Fruit fly (Drosophila melanogaster) whole organism: ENCODE data around the gene CG2656.

Source experiments
- CG8478 ChIP-seq: fragments of >200 bp; optimal IDR thresholded peaks from 2 replicates; lab custom pipeline; 2018; ENCODE audit warnings: inconsistent platforms
- Dll ChIP-seq: fragments of >200 bp; optimal IDR thresholded peaks from 2 replicates; lab custom pipeline; 2017
- EcR ChIP-seq, 2 experiments: fragments of >200 bp; optimal IDR thresholded peaks; 2 replicates each; lab custom pipeline; 2017; ENCODE audit warnings: missing biosample characterization in 2 of 2, missing genetic modification characterization in 2 of 2, missing genetic modification reagents in 2 of 2
- pan ChIP-seq: fragments of >200 bp; optimal IDR thresholded peaks from 2 replicates; lab custom pipeline; 2017
- psq ChIP-seq: fragments of >200 bp; optimal IDR thresholded peaks from 2 replicates; lab custom pipeline; 2017
- usp ChIP-seq: fragments of >200 bp; optimal IDR thresholded peaks from 2 replicates; lab custom pipeline; 2017; ENCODE audit warnings: missing biosample characterization, missing genetic modification characterization, mixed read lengths

Gene CG2656

DNA sequence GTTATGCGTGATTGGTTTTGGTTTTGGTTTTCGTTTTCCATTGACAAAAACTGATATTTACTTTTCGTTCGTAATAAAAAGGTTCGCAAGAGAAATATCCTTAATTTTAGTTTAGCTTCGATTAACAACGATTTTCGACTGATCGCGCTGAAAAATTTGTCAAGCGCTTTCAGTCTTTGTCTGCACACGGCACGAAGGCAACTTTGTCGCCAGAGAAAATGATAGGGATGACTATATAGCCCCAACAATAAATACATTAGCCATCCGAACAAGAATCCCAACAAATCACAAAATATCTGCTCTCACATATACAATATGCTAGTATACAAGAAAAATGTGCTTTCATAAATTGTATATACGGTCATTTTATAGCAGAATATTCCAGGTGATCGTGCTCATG lies 26.9 kb upstream of the CG2656 start, which contains the start of gene Mlp84B:
Mlp84B (minus strand) TSS at position 143 of the 400 bp plus-strand sequence.
- TF ChIP-seq usp (GFP tag; lab: Kevin White, UChicago) = no peak
- TF ChIP-seq EcR (GFP tag; optimal IDR thresholded peaks at IDR 0.05; lab: Kevin White, UChicago) = no peak
- TF ChIP-seq Dll (lab: Kevin White, UChicago) = no peak
- no peak for TF ChIP-seq CG8478 (lab: Kevin White, UChicago)
- TF ChIP-seq pan (lab: Kevin White, UChicago) = no peak
- TF ChIP-seq psq = no peak

DNA sequence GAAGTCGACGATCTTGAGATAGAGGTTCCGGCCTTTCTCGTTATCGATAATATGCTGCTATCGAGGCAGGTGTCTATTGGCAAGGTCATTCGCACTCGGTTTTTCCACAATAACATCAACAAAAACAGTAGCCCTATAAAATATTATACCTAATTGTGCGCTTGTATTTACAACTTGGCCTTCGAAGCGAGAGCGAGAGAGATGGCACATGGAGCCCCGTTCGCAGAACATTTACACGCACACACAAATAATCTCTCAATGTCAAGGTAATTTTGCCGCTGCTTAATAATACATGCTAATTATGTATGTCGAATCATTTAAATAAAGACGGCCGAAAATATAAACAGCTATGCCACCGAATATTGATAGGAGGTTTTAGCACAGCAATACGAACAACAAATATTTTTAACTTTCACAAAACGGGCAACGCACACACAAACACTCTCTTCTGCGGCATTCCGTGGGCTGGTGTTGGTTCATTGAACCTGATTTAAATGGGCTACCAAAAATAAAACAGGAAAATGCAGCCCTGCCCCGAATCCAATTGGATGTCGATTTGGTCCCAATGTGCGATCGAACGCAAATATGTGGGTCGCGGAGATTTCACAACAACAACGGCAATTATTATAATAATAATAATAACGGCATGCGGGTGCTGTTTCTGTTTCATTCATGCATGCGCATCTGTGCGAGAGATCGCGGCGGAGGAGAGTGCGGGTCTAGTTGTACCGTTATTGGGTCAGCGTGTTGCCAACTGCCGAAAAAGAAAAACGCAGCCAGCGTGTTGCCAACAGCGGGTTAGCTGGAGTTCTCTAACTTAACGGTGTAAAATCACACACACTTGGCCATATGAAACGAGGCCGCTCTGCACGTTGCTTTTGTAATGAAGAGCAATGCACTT lies 22.1 kb upstream of the CG2656 start:
- TF ChIP-seq EcR (GFP tag; optimal IDR thresholded peaks at IDR 0.05; lab: Kevin White, UChicago) (peak; percentile 57 to 74), pan (lab: Kevin White, UChicago) (no peak)

DNA sequence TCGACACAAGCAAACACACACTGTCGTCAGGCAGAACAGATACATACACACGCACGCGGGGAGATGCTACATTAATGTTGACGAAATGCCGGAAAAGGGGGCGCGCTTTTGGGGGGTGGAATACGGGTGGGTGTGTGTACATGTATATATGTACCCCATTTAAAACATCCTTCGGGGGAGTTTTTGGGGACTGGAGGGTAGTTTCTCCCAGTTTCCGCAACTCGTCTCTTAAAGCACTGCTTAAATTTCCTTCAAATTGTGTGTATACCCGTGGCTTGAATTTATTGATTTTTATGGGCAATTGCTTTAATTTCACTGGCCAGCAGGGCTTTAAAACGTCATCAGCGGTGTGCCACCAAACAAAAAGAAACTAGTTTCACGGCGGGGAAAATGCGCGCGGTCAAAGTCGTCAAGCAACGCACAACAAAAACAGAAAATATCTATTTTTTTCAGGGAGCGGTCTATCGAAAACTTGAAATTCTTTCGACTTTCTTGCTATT lies 21.4 kb upstream of the CG2656 start:
- TF ChIP-seq Dll (lab: Kevin White, UChicago) (no peak), usp (GFP tag; lab: Kevin White, UChicago) (no peak), EcR (GFP tag; optimal IDR thresholded peaks at IDR 0.05; lab: Kevin White, UChicago) (no peak), pan (lab: Kevin White, UChicago) (no peak), CG8478 (lab: Kevin White, UChicago) (no peak)

DNA sequence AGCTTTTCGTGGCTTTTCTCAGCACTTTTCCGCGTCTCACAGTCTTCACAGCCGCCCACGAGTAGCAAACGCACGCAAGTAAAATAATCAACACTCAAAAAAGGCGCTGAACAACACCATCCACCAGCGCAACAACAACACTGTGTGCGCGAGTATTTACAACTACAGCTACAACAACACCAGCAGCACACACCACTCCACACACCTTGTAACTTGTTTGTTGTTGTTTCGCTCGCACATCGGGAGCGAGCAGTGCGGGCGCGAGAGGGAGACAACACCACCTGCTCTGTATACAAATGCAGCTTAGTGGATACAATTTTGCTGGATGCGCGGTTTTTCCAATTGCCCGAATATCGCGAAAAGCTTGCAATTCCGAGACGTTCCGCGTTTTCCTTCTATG lies 20.8 kb upstream of the CG2656 start:
- TF ChIP-seq Dll (lab: Kevin White, UChicago) = no peak
- TF ChIP-seq CG8478 (lab: Kevin White, UChicago) = peak; percentile 85

DNA sequence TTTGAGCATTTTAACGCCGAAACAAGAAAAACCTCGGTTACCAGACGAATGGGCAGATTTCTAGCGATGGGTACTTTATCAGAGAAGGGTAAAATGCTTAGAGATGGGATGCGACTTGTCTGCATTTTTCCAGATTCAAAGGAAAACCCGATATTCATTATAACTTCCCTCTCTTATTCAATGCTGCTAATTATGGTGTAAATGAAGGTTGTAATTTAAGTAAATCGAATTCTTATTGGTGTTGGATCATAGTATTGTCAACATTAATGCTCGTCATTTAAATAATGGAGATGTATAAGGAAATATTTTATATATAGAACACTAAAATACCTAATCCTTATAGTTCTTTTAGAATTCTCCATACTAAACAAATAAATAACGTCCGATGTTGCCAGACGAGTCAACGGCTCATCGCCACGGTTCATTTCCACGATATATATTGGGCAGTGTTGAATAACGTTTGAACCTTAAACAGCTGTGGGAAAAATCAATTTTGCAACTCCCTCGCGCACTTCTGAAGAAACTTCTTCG lies 20.4 kb upstream of the CG2656 start, which contains the start of the genes Alh and CG10098:
Alh (minus strand) TSS at position 77 of the 531 bp plus-strand sequence.
CG10098 (plus strand) TSS at position 440 of the 531 bp plus-strand sequence.
- TF ChIP-seq Dll (lab: Kevin White, UChicago) (no peak), usp (GFP tag; lab: Kevin White, UChicago) (no peak), psq (no peak), EcR (GFP tag; optimal IDR thresholded peaks at IDR 0.05; lab: Kevin White, UChicago) (no peak), CG8478 (lab: Kevin White, UChicago) (no peak)

DNA sequence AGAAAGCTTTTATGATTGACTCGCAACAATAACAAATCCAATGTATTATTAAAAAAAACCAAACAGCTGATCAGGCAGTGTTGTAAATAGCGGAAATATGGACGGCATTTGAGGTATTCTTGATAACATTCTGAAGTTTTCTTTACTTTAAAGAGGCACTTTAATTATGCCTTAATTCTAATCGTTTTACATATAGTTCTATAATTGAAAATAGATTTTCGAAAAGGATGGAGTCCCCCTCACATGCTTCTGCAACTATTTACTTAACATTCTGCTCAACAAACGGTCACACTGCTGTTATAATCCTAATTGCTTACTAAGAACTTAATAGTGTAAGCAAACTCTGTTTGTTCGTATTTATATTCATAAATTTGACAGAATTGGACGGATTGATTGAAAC lies 16.6 kb upstream of the CG2656 start, which contains the start of gene CG10068:
CG10068 (minus strand) TSS at position 62 of the 400 bp plus-strand sequence.
- TF ChIP-seq Dll (lab: Kevin White, UChicago) = no peak
- no peak for TF ChIP-seq EcR (GFP tag; optimal IDR thresholded peaks at IDR 0.05; lab: Kevin White, UChicago)
- TF ChIP-seq pan (lab: Kevin White, UChicago) = no peak
- TF ChIP-seq usp (GFP tag; lab: Kevin White, UChicago) = no peak
- TF ChIP-seq CG8478 (lab: Kevin White, UChicago) = no peak
- no peak for TF ChIP-seq psq

DNA sequence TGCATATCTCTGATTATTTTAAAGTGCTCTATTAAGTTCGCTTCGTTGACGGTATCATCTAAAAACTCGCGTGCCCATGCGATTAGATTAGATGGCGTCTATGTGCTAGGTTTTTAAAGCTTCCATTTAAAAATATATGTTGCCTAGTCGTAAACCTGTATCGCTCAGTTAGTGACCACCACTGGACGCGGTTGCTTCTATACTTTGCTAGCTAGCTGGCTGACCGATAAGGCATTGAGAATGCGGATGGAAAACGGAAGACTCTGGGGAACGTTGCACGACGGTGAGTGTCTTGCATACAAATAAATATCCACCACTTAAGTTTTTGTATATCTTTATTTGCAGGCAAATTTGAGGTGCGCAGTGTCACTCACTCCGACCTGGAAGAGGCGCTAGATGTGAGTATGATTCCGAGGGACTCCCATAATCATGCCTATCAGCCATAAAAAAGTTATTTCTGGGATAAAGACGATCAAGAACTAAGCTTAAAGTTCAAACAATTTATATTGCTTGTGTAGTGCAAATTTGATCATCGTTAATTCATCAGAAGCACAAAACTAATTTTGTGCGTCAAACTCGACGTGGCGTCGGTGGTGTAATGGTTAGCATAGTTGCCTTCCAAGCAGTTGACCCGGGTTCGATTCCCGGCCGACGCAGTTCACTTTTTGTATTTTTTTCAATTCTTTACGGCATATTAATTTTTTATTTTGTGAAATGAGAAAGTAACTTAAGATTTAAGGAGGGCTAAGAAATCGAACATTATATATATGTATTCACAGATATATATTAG lies 15.0 kb upstream of the CG2656 start, which contains the start of gene CG31248:
CG31248 (plus strand) TSS at position 41 of the 790 bp plus-strand sequence.
- TF ChIP-seq EcR (GFP tag; optimal IDR thresholded peaks at IDR 0.05; lab: Kevin White, UChicago) (no peak), psq (no peak), usp (GFP tag; lab: Kevin White, UChicago) (no peak), pan (lab: Kevin White, UChicago) (no peak), Dll (lab: Kevin White, UChicago) (no peak), CG8478 (lab: Kevin White, UChicago) (no peak)

DNA sequence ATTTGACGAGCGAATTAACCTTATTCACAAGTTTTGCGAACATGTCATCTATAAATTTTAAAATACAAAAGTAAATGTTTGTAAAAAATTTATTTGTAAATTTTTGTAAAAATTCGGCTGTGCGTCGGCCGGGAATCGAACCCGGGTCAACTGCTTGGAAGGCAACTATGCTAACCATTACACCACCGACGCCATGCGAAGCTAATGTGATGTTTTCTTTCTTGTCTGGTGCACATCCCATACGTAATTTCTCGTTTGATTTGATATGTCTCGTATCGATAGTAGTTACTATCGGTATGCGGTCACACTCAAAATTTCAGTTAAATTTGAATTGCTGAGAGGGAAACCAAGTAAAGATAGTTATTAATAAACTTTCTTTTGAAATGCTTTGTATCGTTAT lies 13.7 kb upstream of the CG2656 start:
- no peak for TF ChIP-seq EcR (GFP tag; optimal IDR thresholded peaks at IDR 0.05; lab: Kevin White, UChicago)
- no peak for TF ChIP-seq usp (GFP tag; lab: Kevin White, UChicago)
- no peak for TF ChIP-seq pan (lab: Kevin White, UChicago)
- no peak for TF ChIP-seq psq
- no peak for TF ChIP-seq CG8478 (lab: Kevin White, UChicago)
- no peak for TF ChIP-seq Dll (lab: Kevin White, UChicago)

DNA sequence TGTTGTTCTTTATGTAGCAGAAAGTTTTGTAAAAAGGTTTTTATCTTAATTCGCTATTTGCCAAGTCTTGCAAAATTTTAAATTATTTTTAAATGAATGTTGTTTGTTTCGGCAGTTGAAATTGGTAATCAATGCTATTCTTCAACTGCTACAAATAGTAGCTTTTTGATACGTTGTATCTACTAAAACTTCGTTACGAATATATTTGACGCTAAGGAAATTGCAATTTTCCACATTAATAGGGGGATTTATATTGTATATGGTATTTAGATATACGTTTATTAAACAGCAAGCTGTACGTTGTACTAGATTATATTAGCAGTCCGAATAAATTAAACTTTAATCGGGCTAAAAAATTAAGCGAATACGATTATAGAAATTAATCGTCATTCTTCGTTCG lies 13.3 kb upstream of the CG2656 start, which contains the start of gene CG31493:
CG31493 (plus strand) TSS at position 301 of the 400 bp plus-strand sequence.
- no peak for TF ChIP-seq usp (GFP tag; lab: Kevin White, UChicago)
- TF ChIP-seq pan (lab: Kevin White, UChicago) = no peak
- no peak for TF ChIP-seq CG8478 (lab: Kevin White, UChicago)
- TF ChIP-seq Dll (lab: Kevin White, UChicago) = no peak
- TF ChIP-seq psq = no peak
- no peak for TF ChIP-seq EcR (GFP tag; optimal IDR thresholded peaks at IDR 0.05; lab: Kevin White, UChicago)

DNA sequence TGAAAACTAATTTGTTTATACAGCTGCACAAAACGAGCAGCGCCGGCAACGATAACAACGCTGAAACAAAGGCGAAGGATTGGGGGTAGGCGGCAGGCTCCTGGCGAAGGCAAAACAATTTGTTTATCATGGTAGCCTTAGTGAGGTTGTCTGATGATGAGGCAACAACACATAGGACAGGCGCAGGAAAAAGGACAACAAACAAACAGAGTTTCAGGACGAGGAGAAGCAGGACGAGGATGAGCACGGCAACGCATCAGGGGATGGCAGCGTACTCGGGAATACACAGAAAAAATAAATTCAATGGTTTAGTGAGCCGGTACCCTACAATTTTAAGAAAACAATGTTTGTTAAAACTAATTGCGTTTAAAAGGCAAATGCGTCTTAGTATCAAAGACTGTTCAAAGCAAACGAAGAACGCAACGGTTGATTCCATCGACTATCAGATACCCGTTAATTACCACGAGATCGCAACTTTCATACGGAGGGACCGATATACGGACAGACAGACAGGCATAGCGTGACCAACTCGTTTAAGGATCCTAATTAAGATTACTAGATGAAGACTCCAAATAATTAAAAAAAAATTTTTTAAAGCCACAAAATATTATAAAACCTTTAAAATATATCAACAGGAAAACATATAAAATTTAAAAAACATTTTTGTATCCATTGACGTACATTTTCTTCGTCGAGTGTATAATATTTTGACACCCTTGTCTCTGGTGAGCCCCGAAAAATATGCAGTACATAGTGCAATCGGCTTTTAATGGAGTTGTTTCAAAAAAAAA lies 9.6 kb upstream of the CG2656 start:
- TF ChIP-seq psq = no peak
- no peak for TF ChIP-seq CG8478 (lab: Kevin White, UChicago)
- TF ChIP-seq pan (lab: Kevin White, UChicago) = no peak
- TF ChIP-seq EcR (GFP tag; optimal IDR thresholded peaks at IDR 0.05; lab: Kevin White, UChicago) = no peak
- no peak for TF ChIP-seq Dll (lab: Kevin White, UChicago)
- no peak for TF ChIP-seq usp (GFP tag; lab: Kevin White, UChicago)
